Worm (Caenorhabditis elegans) whole organism, early embryonic: ENCODE data around the gene srz-20.

Experiments used
- ceh-36 ChIP-seq: sonication (generic microtip); optimal IDR thresholded peaks from 2 replicates; lab custom pipeline; 2016; ENCODE audit warnings: missing genetic modification characterization, inconsistent platforms, missing compliant biosample characterization
- flt-1 ChIP-seq: fragments of 200-800 bp; sonication (Bioruptor generic); IDR thresholded peaks from 2 replicates; pipeline ENCODE4 v1.3.6; 2022; ENCODE audit warnings: missing genetic modification characterization, missing compliant biosample characterization
- tbx-37 ChIP-seq: fragments of 200-800 bp; sonication (Bioruptor generic); conservative IDR thresholded peaks from 2 replicates; pipeline ENCODE4 v1.3.6; 2022; ENCODE audit warnings: missing genetic modification reagents, missing genetic modification characterization, missing compliant biosample characterization

DNA sequence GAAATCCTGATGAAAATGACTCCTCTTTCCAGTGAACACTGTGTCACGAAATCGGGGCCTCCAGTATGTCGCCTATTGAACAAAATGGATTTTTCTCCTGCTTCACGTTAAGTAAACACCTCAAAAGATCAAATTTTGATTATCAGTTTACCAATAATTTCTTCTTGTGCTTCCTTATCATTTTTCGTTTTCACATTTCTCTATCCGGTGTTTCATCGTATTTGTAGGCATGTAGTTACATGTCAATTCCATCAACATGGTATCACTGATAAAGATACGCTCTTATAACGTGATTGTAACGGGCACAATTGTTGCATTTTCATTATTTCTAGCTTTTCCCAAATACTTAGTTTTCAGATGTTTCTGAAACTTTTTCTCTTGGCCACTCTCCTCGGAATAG, 29.1 kb downstream of the srz-20 start, which contains the start of gene clec-72:
- TF ChIP-seq ceh-36 (tag; lab: Kevin White, UChicago) (no peak), flt-1 (no peak), tbx-37 (GFP tag; lab: Robert Waterston, UW) (no peak)
